Worm (Caenorhabditis elegans) whole organism, L3 larva: Measurements from ENCODE around the gene ZC116.5.

Source experiments
- ama-1 ChIP-seq: fragments of 150-350 bp; optimal IDR thresholded peaks from 2 replicates; lab custom pipeline; 2018
- ceh-28 ChIP-seq: fragments of 150-350 bp; optimal IDR thresholded peaks from 2 replicates; lab custom pipeline; 2014; ENCODE audit warnings: missing biosample characterization, missing genetic modification reagents, missing genetic modification characterization
- ceh-9 ChIP-seq: sonication (generic microtip); optimal IDR thresholded peaks from 2 replicates; lab custom pipeline; 2018; ENCODE audit warnings: missing biosample characterization, missing genetic modification characterization
- elt-1 ChIP-seq: fragments of 150-350 bp; optimal IDR thresholded peaks from 2 replicates; lab custom pipeline; 2014; ENCODE audit warnings: missing biosample characterization, missing genetic modification characterization
- elt-3 ChIP-seq, 3 experiments: fragments of 150-350 bp in 1 of 3; sonication (generic microtip) in 2 of 3; optimal IDR thresholded peaks; 2 replicates in 2 of 3; 4 replicates in 1 of 3; lab custom pipeline; 2014 to 2017; ENCODE audit warnings: missing biosample characterization in 3 of 3, missing genetic modification characterization in 3 of 3
- fos-1 ChIP-seq: fragments of 150-350 bp; optimal IDR thresholded peaks from 2 replicates; lab custom pipeline; 2014; ENCODE audit warnings: missing biosample characterization, missing genetic modification characterization
- lin-39 ChIP-seq: fragments of 150-350 bp; optimal IDR thresholded peaks from 2 replicates; lab custom pipeline; 2018; ENCODE audit warnings: missing biosample characterization, missing genetic modification reagents, missing genetic modification characterization
- nhr-12 ChIP-seq: fragments of 150-350 bp; optimal IDR thresholded peaks from 2 replicates; lab custom pipeline; 2014; ENCODE audit warnings: missing biosample characterization, missing genetic modification characterization
- nhr-76 ChIP-seq: fragments of 150-350 bp; sonication (generic microtip); optimal IDR thresholded peaks from 5 replicates; lab custom pipeline; 2014; ENCODE audit warnings: missing biosample characterization, missing genetic modification characterization
- snpc-4 ChIP-seq: fragments of 150-350 bp; optimal IDR thresholded peaks from 2 replicates; lab custom pipeline; 2014; ENCODE audit warnings: missing biosample characterization, missing genetic modification characterization
- tbx-2 ChIP-seq: sonication (generic microtip); optimal IDR thresholded peaks from 2 replicates; lab custom pipeline; 2016; ENCODE audit warnings: mild to moderate bottlenecking, missing genetic modification characterization, missing compliant biosample characterization
- unc-39 ChIP-seq: sonication (generic microtip); optimal IDR thresholded peaks from 4 replicates; lab custom pipeline; 2017; ENCODE audit warnings: missing biosample characterization, missing genetic modification characterization

DNA sequence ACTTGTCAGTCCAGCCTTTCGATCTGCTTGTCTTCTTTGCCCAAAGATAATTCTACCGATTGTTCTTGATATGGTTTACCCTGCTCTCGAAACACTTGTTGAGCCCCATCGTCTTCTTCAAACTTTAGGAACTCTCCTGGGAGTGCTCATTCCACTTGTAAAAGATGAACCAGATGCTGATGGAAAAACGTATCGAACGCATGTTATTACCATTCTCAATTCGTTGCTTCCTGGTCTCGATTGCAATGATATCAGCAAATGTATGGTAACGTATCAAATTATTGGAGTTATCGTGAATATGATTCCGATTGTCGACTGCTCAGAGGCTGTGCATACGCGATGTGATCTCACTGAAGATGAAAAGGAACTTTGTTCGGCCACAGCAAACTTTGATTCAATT lies 6.9 kb downstream of the ZC116.5 start:
- TF ChIP-seq nhr-12 (tag; lab: Kevin White, UChicago) = no peak
- TF ChIP-seq ama-1 (lab: Kevin White, UChicago) = no peak
- TF ChIP-seq elt-1 (tag; lab: Kevin White, UChicago) = no peak
- TF ChIP-seq unc-39 (tag; lab: Kevin White, UChicago) = no peak
- TF ChIP-seq ceh-9 (tag; lab: Kevin White, UChicago) = no peak
- no peak for TF ChIP-seq snpc-4 (tag; lab: Kevin White, UChicago)
- TF ChIP-seq tbx-2 = no peak
- TF ChIP-seq fos-1 = no peak
- TF ChIP-seq elt-3 (tag; optimal IDR thresholded peaks at IDR 0.05; lab: Kevin White, UChicago) = no peak
- no peak for TF ChIP-seq nhr-76 (tag; lab: Kevin White, UChicago)
- no peak for TF ChIP-seq lin-39 (tag; lab: Kevin White, UChicago)
- no peak for TF ChIP-seq ceh-28 (tag; lab: Kevin White, UChicago)
